Fruit fly (Drosophila melanogaster) whole organism, prepupa: ENCODE measurements around the gene Ppat-Dpck.

Experiments
- Blimp-1 ChIP-seq: fragments of 200-800 bp; sonication (Bioruptor generic); optimal IDR thresholded peaks from 3 replicates; lab custom pipeline; 2017; ENCODE audit warnings: missing biosample characterization, missing genetic modification characterization, mild to moderate bottlenecking, moderate library complexity, missing genetic modification reagents
- CG10631 ChIP-seq: fragments of 200-800 bp; sonication (Bioruptor generic); optimal IDR thresholded peaks from 2 replicates; lab custom pipeline; 2016; ENCODE audit warnings: missing biosample characterization, missing genetic modification characterization
- CG1621 ChIP-seq: fragments of 200-800 bp; sonication (Bioruptor generic); optimal IDR thresholded peaks from 3 replicates; lab custom pipeline; 2018; ENCODE audit warnings: missing biosample characterization, mild to moderate bottlenecking, missing genetic modification characterization
- CG16779 ChIP-seq: fragments of 200-800 bp; sonication (Bioruptor generic); optimal IDR thresholded peaks from 3 replicates; lab custom pipeline; 2017; ENCODE audit warnings: missing biosample characterization, mild to moderate bottlenecking, missing genetic modification characterization
- CG34406 ChIP-seq: fragments of 200-800 bp; sonication (Bioruptor generic); optimal IDR thresholded peaks from 3 replicates; lab custom pipeline; 2016; ENCODE audit warnings: missing biosample characterization, missing genetic modification characterization
- CG4318 ChIP-seq: fragments of 200-800 bp; sonication (Bioruptor generic); optimal IDR thresholded peaks from 3 replicates; lab custom pipeline; 2017; ENCODE audit warnings: missing biosample characterization, mild to moderate bottlenecking, missing genetic modification characterization
- CG6163 ChIP-seq: fragments of 200-800 bp; sonication (Bioruptor generic); IDR thresholded peaks from 3 replicates; pipeline ENCODE4 v1.3.6; 2022; ENCODE audit warnings: missing biosample characterization, missing genetic modification characterization
- CG6276 ChIP-seq: fragments of 200-800 bp; sonication (Bioruptor generic); optimal IDR thresholded peaks from 2 replicates; lab custom pipeline; 2017; ENCODE audit warnings: missing biosample characterization, mild to moderate bottlenecking, missing genetic modification characterization
- CG6792 ChIP-seq: fragments of 200-800 bp; sonication (Bioruptor generic); optimal IDR thresholded peaks from 3 replicates; lab custom pipeline; 2016; ENCODE audit warnings: missing biosample characterization, missing genetic modification characterization
- CG8319 ChIP-seq: fragments of 200-800 bp; sonication (Bioruptor generic); optimal IDR thresholded peaks from 3 replicates; lab custom pipeline; 2016; ENCODE audit warnings: missing biosample characterization, missing genetic modification characterization
- CG8632 ChIP-seq: fragments of 200-800 bp; sonication (Bioruptor generic); optimal IDR thresholded peaks from 3 replicates; lab custom pipeline; 2016; ENCODE audit warnings: missing biosample characterization, missing genetic modification characterization
- Eip78C ChIP-seq: fragments of 200-800 bp; sonication (Bioruptor generic); peaks from one replicate; lab custom pipeline; 2016; ENCODE audit warnings: missing biosample characterization, missing genetic modification characterization
- Eip93F ChIP-seq: fragments of 200-800 bp; sonication (Bioruptor generic); optimal IDR thresholded peaks from 2 replicates; lab custom pipeline; 2016; ENCODE audit warnings: missing biosample characterization, mild to moderate bottlenecking, missing genetic modification characterization
- Gug ChIP-seq: fragments of 200-800 bp; sonication (Bioruptor generic); IDR thresholded peaks from 2 replicates; pipeline ENCODE4 v1.3.6; 2022; ENCODE audit warnings: missing biosample characterization, missing genetic modification characterization
- Hr39 ChIP-seq: fragments of 200-800 bp; sonication (Bioruptor generic); optimal IDR thresholded peaks from 2 replicates; lab custom pipeline; 2016; ENCODE audit warnings: missing biosample characterization, missing genetic modification characterization
- Met ChIP-seq: fragments of 200-800 bp; sonication (Bioruptor generic); optimal IDR thresholded peaks from 3 replicates; lab custom pipeline; 2016; ENCODE audit warnings: missing biosample characterization, missing genetic modification characterization
- Sox102F ChIP-seq: fragments of 200-800 bp; sonication (Bioruptor generic); optimal IDR thresholded peaks from 2 replicates; lab custom pipeline; 2016; ENCODE audit warnings: missing biosample characterization, mild to moderate bottlenecking, missing genetic modification characterization
- achi ChIP-seq: fragments of 200-800 bp; sonication (Bioruptor generic); optimal IDR thresholded peaks from 3 replicates; lab custom pipeline; 2016; ENCODE audit warnings: missing biosample characterization, missing genetic modification characterization
- acj6 ChIP-seq: fragments of 200-800 bp; sonication (Bioruptor generic); optimal IDR thresholded peaks from 3 replicates; lab custom pipeline; 2016; ENCODE audit warnings: missing biosample characterization, missing genetic modification characterization
- cyc ChIP-seq: fragments of 200-800 bp; sonication (Bioruptor generic); optimal IDR thresholded peaks from 3 replicates; lab custom pipeline; 2016; ENCODE audit warnings: missing biosample characterization, missing genetic modification characterization
- dac ChIP-seq: fragments of 200-800 bp; sonication (Bioruptor generic); optimal IDR thresholded peaks from 2 replicates; lab custom pipeline; 2017; ENCODE audit warnings: missing biosample characterization, mild to moderate bottlenecking, missing genetic modification characterization
- dsx ChIP-seq: fragments of 200-800 bp; optimal IDR thresholded peaks from 3 replicates; lab custom pipeline; 2019; ENCODE audit warnings: missing biosample characterization, mild to moderate bottlenecking, missing genetic modification characterization, moderate library complexity; ENCODE audit not compliant: poor library complexity, severe bottlenecking
- esn ChIP-seq: fragments of 200-800 bp; sonication (Bioruptor generic); optimal IDR thresholded peaks from 2 replicates; lab custom pipeline; 2016; ENCODE audit warnings: missing biosample characterization, mild to moderate bottlenecking, missing genetic modification characterization, moderate library complexity
- fd85E ChIP-seq: fragments of 200-800 bp; sonication (Bioruptor generic); optimal IDR thresholded peaks from 3 replicates; lab custom pipeline; 2016; ENCODE audit warnings: missing biosample characterization, missing genetic modification characterization
- net ChIP-seq: fragments of 200-800 bp; sonication (Bioruptor generic); optimal IDR thresholded peaks from 3 replicates; lab custom pipeline; 2016; ENCODE audit warnings: missing biosample characterization, missing genetic modification characterization
- pdm3 ChIP-seq: fragments of 200-800 bp; sonication (Bioruptor generic); optimal IDR thresholded peaks from 3 replicates; lab custom pipeline; 2016; ENCODE audit warnings: missing biosample characterization, missing genetic modification characterization
- salr ChIP-seq, 2 experiments: fragments of 200-800 bp; sonication (Bioruptor generic); optimal IDR thresholded peaks; 3 replicates each; lab custom pipeline; 2016 to 2018; ENCODE audit warnings: missing biosample characterization in 2 of 2, missing genetic modification characterization in 2 of 2, mild to moderate bottlenecking in 1 of 2
- spab ChIP-seq: fragments of 200-800 bp; sonication (Bioruptor generic); optimal IDR thresholded peaks from 2 replicates; lab custom pipeline; 2017; ENCODE audit warnings: missing biosample characterization, mild to moderate bottlenecking, missing genetic modification characterization, missing genetic modification reagents
- ss ChIP-seq, 2 experiments: fragments of 200-800 bp; sonication (Bioruptor generic); optimal IDR thresholded peaks; 2 replicates in 1 of 2; 3 replicates in 1 of 2; lab custom pipeline; 2017 to 2018; ENCODE audit warnings: mild to moderate bottlenecking in 2 of 2, missing biosample characterization in 2 of 2, missing genetic modification characterization in 2 of 2, moderate library complexity in 1 of 2
- topi ChIP-seq: fragments of 200-800 bp; sonication (Bioruptor generic); optimal IDR thresholded peaks from 3 replicates; lab custom pipeline; 2016; ENCODE audit warnings: missing biosample characterization, missing genetic modification characterization
- vri ChIP-seq: fragments of 200-800 bp; sonication (Bioruptor generic); optimal IDR thresholded peaks from 3 replicates; lab custom pipeline; 2016; ENCODE audit warnings: missing biosample characterization, mild to moderate bottlenecking, missing genetic modification characterization

The Ppat-Dpck gene

dm6 chr3L:5770113-5770798 is 1.7 kb upstream of the Ppat-Dpck start (continued):
- TF ChIP-seq Sox102F (GFP tag; lab: Kevin White, UChicago): no peak
- TF ChIP-seq CG6276 (GFP tag; lab: Kevin White, UChicago): peak; percentile 77
- TF ChIP-seq topi (GFP tag; lab: Kevin White, UChicago): no peak
- no peak for TF ChIP-seq fd85E (GFP tag; lab: Kevin White, UChicago)
- peak; percentile 86 for TF ChIP-seq spab (GFP tag; lab: Kevin White, UChicago)
- TF ChIP-seq CG34406 (GFP tag; lab: Kevin White, UChicago): peak; percentile 41
- no peak for TF ChIP-seq acj6
- TF ChIP-seq dac (GFP tag; lab: Kevin White, UChicago): peak; percentile 6
- TF ChIP-seq CG10631 (GFP tag; lab: Kevin White, UChicago): no peak

- TF ChIP-seq ss (GFP tag; optimal IDR thresholded peaks at IDR 0.05; lab: Kevin White, UChicago) (no peak), fd85E (GFP tag; lab: Kevin White, UChicago) (no peak), CG16779 (tag; lab: Kevin White, UChicago) (no peak), vri (GFP tag; lab: Kevin White, UChicago) (no peak), CG6792 (GFP tag; lab: Kevin White, UChicago) (no peak), salr (GFP tag; optimal IDR thresholded peaks at IDR 0.05; lab: Kevin White, UChicago) (no peak), Eip93F (GFP tag; lab: Kevin White, UChicago) (no peak), CG1621 (tag; lab: Kevin White, UChicago) (no peak), Sox102F (GFP tag; lab: Kevin White, UChicago) (no peak), achi (GFP tag; lab: Kevin White, UChicago) (no peak), net (GFP tag; lab: Kevin White, UChicago) (no peak), CG8319 (GFP tag; lab: Kevin White, UChicago) (no peak), CG8632 (no peak), esn (GFP tag; lab: Kevin White, UChicago) (no peak), CG6163 (GFP tag; lab: Robert Waterston, UW) (no peak), Eip78C (no peak), spab (GFP tag; lab: Kevin White, UChicago) (no peak)
Measured at dm6 chr3L:5765844-5766200, 2.8 kb downstream of the Ppat-Dpck start, which contains the start of gene Txl. TSS of gene Txl (plus strand) at chr3L:5765846.

- TF ChIP-seq CG8319 (GFP tag; lab: Kevin White, UChicago): no peak
- no peak for TF ChIP-seq vri (GFP tag; lab: Kevin White, UChicago)
- no peak for TF ChIP-seq fd85E (GFP tag; lab: Kevin White, UChicago)
- TF ChIP-seq Blimp-1: no peak
- no peak for TF ChIP-seq Met
- TF ChIP-seq Hr39: no peak
- no peak for TF ChIP-seq Gug
- TF ChIP-seq CG4318 (GFP tag; lab: Kevin White, UChicago): no peak
- no peak for TF ChIP-seq achi (GFP tag; lab: Kevin White, UChicago)
- TF ChIP-seq pdm3: no peak
- TF ChIP-seq CG8632: no peak
- no peak for TF ChIP-seq dsx
- no peak for TF ChIP-seq CG10631 (GFP tag; lab: Kevin White, UChicago)
- TF ChIP-seq CG34406 (GFP tag; lab: Kevin White, UChicago): no peak
- no peak for TF ChIP-seq ss (GFP tag; optimal IDR thresholded peaks at IDR 0.05; lab: Kevin White, UChicago)
- no peak for TF ChIP-seq cyc (GFP tag; lab: Kevin White, UChicago)
- TF ChIP-seq, all 60 proteins: peak for 0
Measured at dm6 chr3L:5764922-5765843, 3.4 kb downstream of the Ppat-Dpck start, which contains the start of gene CG10576. TSS of gene CG10576 (minus strand) at chr3L:5765702.
